Fruit fly (Drosophila melanogaster) Kc167 (cell line): ENCODE data around the gene CG42833.

Experiments used
- Myc ChIP-seq: fragments of >200 bp; optimal IDR thresholded peaks from 2 replicates; lab custom pipeline; 2017; ENCODE audit warnings: missing external identifiers
- h ChIP-seq: fragments of >200 bp; optimal IDR thresholded peaks from 3 replicates; lab custom pipeline; 2018; ENCODE audit warnings: missing external identifiers
- insv ChIP-seq: fragments of >200 bp; optimal IDR thresholded peaks from 3 replicates; lab custom pipeline; 2018; ENCODE audit warnings: missing external identifiers
- psq ChIP-seq: fragments of >200 bp; optimal IDR thresholded peaks from 2 replicates; lab custom pipeline; 2017; ENCODE audit warnings: missing external identifiers
- ttk ChIP-seq: sonication (Bioruptor generic); optimal IDR thresholded peaks from 2 replicates; lab custom pipeline; 2017; ENCODE audit warnings: missing external identifiers

- TF ChIP-seq insv (lab: Kevin White, UChicago) (no peak), psq (no peak), h (lab: Kevin White, UChicago) (no peak), Myc (lab: Kevin White, UChicago) (no peak), ttk (lab: Kevin White, UChicago) (no peak)
These were observed 42.4 kb downstream of the CG42833 start for dm6 chr3L:20241987-20242982.
